Worm (Caenorhabditis elegans): ENCODE measurements around the gene K01A6.8.

- TF ChIP-seq him-1 (tag; optimal IDR thresholded peaks at IDR 0.05) (no peak), W03F9.2 (tag; optimal IDR thresholded peaks at IDR 0.05) (no peak)
These were observed 17.8 kb upstream of the K01A6.8 start, which contains the start of gene T12A7.10 for ce11 chrIV:11755003-11755402.

Data from whole organism, L4/young adult.